Worm (Caenorhabditis elegans): Measurements from ENCODE around the gene dhs-22.

dhs-22 gene

DNA sequence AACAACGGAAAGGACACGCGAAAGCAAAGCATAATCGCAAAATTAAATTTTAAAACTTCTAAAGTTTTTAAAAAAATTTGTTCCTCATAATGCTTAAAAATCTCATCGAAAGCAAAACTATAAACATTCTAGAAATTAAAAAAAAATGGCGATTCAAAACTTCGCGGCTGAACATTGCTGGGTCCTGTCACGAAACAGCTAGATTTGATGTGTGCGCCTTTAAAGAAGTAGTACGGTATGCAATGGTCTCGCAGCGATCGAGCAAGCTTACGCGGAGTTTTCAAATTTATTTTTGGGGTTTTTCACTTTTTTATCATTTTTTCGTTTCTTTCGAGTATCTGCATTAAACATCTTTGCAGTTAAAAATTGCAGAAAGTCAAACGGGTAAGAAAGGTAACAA lies 35.8 kb upstream of the dhs-22 start, which contains the start of gene coh-3:
Gene coh-3, plus strand, starts transcription at position 353 of the 400 bp plus-strand sequence.
- TF ChIP-seq lir-3 (tag; optimal IDR thresholded peaks at IDR 0.05), result no peak
- TF ChIP-seq unc-130 (GFP tag; optimal IDR thresholded peaks at IDR 0.05), result peak; percentile 74
- no peak for TF ChIP-seq F26F4.8 (GFP tag; conservative IDR thresholded peaks at IDR 0.05)
- no peak for TF ChIP-seq T26A8.4 (GFP tag; IDR thresholded peaks at IDR 0.05)
- peak; percentile 51; the same call in 1 of the 2 replicates for TF ChIP-seq arid-1 (GFP tag; conservative IDR thresholded peaks at IDR 0.05)
- peak; percentile 62; the same call in 1 of the 2 replicates for TF ChIP-seq Y48G9A.11 (GFP tag; IDR thresholded peaks at IDR 0.05)
- peak; percentile 85 for TF ChIP-seq F49E8.2 (tag; optimal IDR thresholded peaks at IDR 0.05; ENCODE audit: borderline replicate concordance)
- peak; percentile 75; the same call in 1 of the 2 replicates for TF ChIP-seq snpc-1.2 (GFP tag; IDR thresholded peaks at IDR 0.05)
- no peak for TF ChIP-seq duxl-1 (tag; optimal IDR thresholded peaks at IDR 0.05; ENCODE audit: poor library complexity)
- TF ChIP-seq mes-2 (tag; optimal IDR thresholded peaks at IDR 0.05; ENCODE audit: poor library complexity, severe bottlenecking), result peak; percentile 10
- no peak for TF ChIP-seq nhr-11 (tag; optimal IDR thresholded peaks at IDR 0.05)
- no peak for TF ChIP-seq nhr-77 (tag; optimal IDR thresholded peaks at IDR 0.05)
- TF ChIP-seq lin-38 (GFP tag; IDR thresholded peaks at IDR 0.05), result peak; percentile 52

DNA sequence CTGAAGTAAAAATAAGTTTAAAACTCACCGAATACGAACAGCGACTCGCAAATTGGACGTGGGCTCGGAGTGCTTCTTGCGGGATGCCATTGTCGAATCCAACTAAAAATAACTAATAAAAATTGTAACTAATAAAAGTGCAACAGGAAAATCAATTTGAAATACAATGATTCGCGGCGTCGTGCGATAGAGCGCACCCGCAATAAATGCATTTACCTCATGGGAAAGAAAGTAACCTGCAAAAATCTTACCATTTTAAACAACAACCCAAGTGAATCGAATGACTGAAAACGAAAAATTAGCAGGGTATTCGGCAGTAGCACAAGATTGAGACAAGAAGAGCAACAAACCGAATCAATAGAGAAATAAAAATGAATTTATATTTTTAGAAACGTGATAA lies 35.4 kb upstream of the dhs-22 start, which contains the start of gene bmk-1:
Gene bmk-1, minus strand, starts transcription at position 359 of the 400 bp plus-strand sequence.
- no peak for TF ChIP-seq ctbp-1 (GFP tag; IDR thresholded peaks at IDR 0.05)
- peak; percentile 73 for TF ChIP-seq dpl-1 (GFP tag; optimal IDR thresholded peaks at IDR 0.05)
- TF ChIP-seq lin-38 (GFP tag; IDR thresholded peaks at IDR 0.05), result peak; percentile 63
- peak; percentile 25 for TF ChIP-seq mes-2 (tag; optimal IDR thresholded peaks at IDR 0.05; ENCODE audit: poor library complexity, severe bottlenecking)
- no peak for TF ChIP-seq Y5F2A.4 (GFP tag; optimal IDR thresholded peaks at IDR 0.05)
- peak; percentile 70 for TF ChIP-seq aha-1 (tag)
- TF ChIP-seq lim-7 (GFP tag; IDR thresholded peaks at IDR 0.05), result 0 out of 2 replicates have a peak, but pooled peaks have one; percentile 7

DNA sequence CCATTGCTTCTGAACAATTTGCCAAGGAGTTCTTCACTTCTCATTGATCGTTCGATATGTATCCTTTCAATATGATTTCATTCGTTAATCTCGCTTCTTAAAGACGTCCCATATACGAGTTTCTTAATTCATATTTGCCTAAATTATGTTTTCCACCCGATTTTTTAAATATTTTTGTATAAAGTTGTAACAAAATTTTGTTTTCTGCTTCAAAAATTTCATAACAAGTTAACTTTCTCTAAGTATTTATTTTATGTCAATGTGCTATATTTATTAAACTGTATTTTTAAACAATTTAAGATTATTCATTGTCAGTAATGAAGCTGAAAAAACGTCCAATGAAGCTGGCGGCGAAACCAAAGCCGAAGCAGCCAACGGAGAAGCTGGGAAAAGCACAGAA lies 28.2 kb upstream of the dhs-22 start, which contains the start of gene F23B12.7:
Gene F23B12.7, plus strand, starts transcription at position 301 of the 400 bp plus-strand sequence.
- TF ChIP-seq ama-1 (optimal IDR thresholded peaks at IDR 0.05) (peak; percentile 12), mxl-2 (GFP tag; conservative IDR thresholded peaks at IDR 0.05) (no peak)

DNA sequence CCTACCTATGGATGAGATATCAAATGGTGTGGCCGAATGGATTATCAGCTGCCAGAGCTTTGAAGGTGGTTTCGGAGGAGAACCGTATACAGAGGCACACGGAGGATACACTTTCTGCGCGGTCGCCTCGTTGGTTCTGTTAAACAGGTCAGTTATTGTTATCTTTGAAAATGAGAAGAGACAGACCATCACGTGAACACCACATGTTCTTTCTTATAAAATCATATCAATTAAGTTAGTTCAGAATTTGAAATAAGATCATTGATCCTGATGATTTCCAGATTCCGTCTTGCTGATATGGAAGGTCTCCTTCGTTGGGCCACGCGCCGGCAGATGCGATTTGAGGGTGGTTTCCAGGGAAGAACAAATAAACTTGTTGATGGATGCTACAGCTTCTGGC lies 27.4 kb upstream of the dhs-22 start:
- TF ChIP-seq hlh-30 (tag; optimal IDR thresholded peaks at IDR 0.05; ENCODE audit: insufficient read depth), result peak; percentile 58
- TF ChIP-seq tra-1 (GFP tag; IDR thresholded peaks at IDR 0.05), result no peak
- TF ChIP-seq duxl-1 (tag; optimal IDR thresholded peaks at IDR 0.05; ENCODE audit: poor library complexity), result no peak
- peak; percentile 38 for TF ChIP-seq mxl-3 (GFP tag; optimal IDR thresholded peaks at IDR 0.05)
- TF ChIP-seq nhr-28 (tag; optimal IDR thresholded peaks at IDR 0.05), result peak; percentile 37
- peak; percentile 63; the same call in 1 of the 2 replicates for TF ChIP-seq mxl-2 (GFP tag; conservative IDR thresholded peaks at IDR 0.05)
- TF ChIP-seq dmd-6 (GFP tag; IDR thresholded peaks at IDR 0.05), result peak; percentile 26; the same call in 1 of the 2 replicates
- no peak for TF ChIP-seq arid-1 (GFP tag; conservative IDR thresholded peaks at IDR 0.05)

DNA sequence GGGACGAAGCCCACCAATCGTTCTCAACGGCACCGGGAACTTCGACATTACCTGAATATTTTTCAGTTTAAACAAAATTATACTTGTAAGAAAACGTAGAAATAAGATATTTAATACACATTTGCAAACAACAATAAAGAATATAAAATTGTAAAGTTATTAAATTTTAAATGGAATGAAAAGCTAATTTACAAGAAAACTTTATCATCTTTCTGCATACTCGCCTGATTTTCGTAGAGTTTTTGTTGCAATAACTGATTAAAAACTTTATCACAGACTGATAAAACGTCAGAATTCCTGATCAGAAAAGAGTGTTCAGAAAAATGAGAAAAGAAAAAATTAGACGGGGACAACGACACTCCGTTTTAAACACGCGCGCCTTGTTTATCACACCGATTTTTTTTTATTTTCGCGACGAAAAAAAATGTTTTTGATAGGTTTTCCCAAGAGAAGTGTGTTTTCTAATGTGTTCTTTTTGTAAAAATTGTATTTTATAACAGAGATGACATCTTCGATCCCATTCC lies 26.1 kb upstream of the dhs-22 start, which contains the start of the genes dlat-1 and fntb-1:
Gene dlat-1, minus strand, starts transcription at position 51 of the 524 bp plus-strand sequence.
Gene fntb-1, plus strand, starts transcription at position 412 of the 524 bp plus-strand sequence.
- no peak for TF ChIP-seq snpc-1.2 (GFP tag; IDR thresholded peaks at IDR 0.05)
- TF ChIP-seq nhr-102 (tag; optimal IDR thresholded peaks at IDR 0.05), result no peak
- peak; percentile 95 for TF ChIP-seq T20F7.1 (GFP tag; optimal IDR thresholded peaks at IDR 0.05)
- peak; percentile 48 for TF ChIP-seq nhr-6 (tag; optimal IDR thresholded peaks at IDR 0.05)
- TF ChIP-seq cey-2 (tag; optimal IDR thresholded peaks at IDR 0.05; ENCODE audit: borderline replicate concordance, insufficient read depth), result no peak
- TF ChIP-seq mes-2 (tag; optimal IDR thresholded peaks at IDR 0.05; ENCODE audit: poor library complexity, severe bottlenecking), result peak; percentile 19
- peak; percentile 68 for TF ChIP-seq nhr-28 (tag; optimal IDR thresholded peaks at IDR 0.05)
- no peak for TF ChIP-seq zfp-2 (tag; optimal IDR thresholded peaks at IDR 0.05)
- TF ChIP-seq daf-16 (GFP tag; optimal IDR thresholded peaks at IDR 0.05), result no peak
- peak; percentile 23 for TF ChIP-seq daf-16 (tag; optimal IDR thresholded peaks at IDR 0.05)
- TF ChIP-seq snpc-4 (tag; optimal IDR thresholded peaks at IDR 0.05), result no peak
- no peak for TF ChIP-seq lin-38 (GFP tag; IDR thresholded peaks at IDR 0.05)
- TF ChIP-seq hif-1 (tag; optimal IDR thresholded peaks at IDR 0.05), result no peak
- TF ChIP-seq Y75B8A.6 (GFP tag; IDR thresholded peaks at IDR 0.05), result no peak
- no peak for TF ChIP-seq ceh-62 (tag; optimal IDR thresholded peaks at IDR 0.05)
- TF ChIP-seq mdl-1 (tag; optimal IDR thresholded peaks at IDR 0.05), result no peak
- no peak for TF ChIP-seq fos-1 (tag; optimal IDR thresholded peaks at IDR 0.05)
- TF ChIP-seq ces-1 (GFP tag; optimal IDR thresholded peaks at IDR 0.05), result no peak
- no peak for TF ChIP-seq daf-12 (tag; optimal IDR thresholded peaks at IDR 0.05)
- TF ChIP-seq madf-5 (GFP tag; IDR thresholded peaks at IDR 0.05), result no peak
- no peak for TF ChIP-seq hlh-30 (tag; optimal IDR thresholded peaks at IDR 0.05; ENCODE audit: insufficient read depth)
- TF ChIP-seq nhr-111 (GFP tag; optimal IDR thresholded peaks at IDR 0.05), result no peak

Data from whole organism, L4 larva.